Fruit fly (Drosophila melanogaster) whole organism, prepupa: ENCODE measurements around the gene Ppi1.

Experiments used
- Blimp-1 ChIP-seq: fragments of 200-800 bp; sonication (Bioruptor generic); optimal IDR thresholded peaks from 3 replicates; lab custom pipeline; 2017; ENCODE audit warnings: missing biosample characterization, missing genetic modification characterization, mild to moderate bottlenecking, moderate library complexity, missing genetic modification reagents
- CG10631 ChIP-seq: fragments of 200-800 bp; sonication (Bioruptor generic); optimal IDR thresholded peaks from 2 replicates; lab custom pipeline; 2016; ENCODE audit warnings: missing biosample characterization, missing genetic modification characterization
- CG10669 ChIP-seq: fragments of 200-800 bp; sonication (Bioruptor generic); optimal IDR thresholded peaks from 3 replicates; lab custom pipeline; 2018; ENCODE audit warnings: missing biosample characterization, mild to moderate bottlenecking, missing genetic modification characterization, moderate library complexity
- CG11294 ChIP-seq: fragments of 200-800 bp; sonication (Bioruptor generic); IDR thresholded peaks from 2 replicates; pipeline ENCODE4 v1.3.6; 2022; ENCODE audit warnings: missing biosample characterization, missing genetic modification characterization
- CG11902 ChIP-seq: fragments of 200-800 bp; sonication (Bioruptor generic); optimal IDR thresholded peaks from 3 replicates; lab custom pipeline; 2016; ENCODE audit warnings: missing biosample characterization, missing genetic modification characterization
- CG1621 ChIP-seq: fragments of 200-800 bp; sonication (Bioruptor generic); optimal IDR thresholded peaks from 3 replicates; lab custom pipeline; 2018; ENCODE audit warnings: missing biosample characterization, mild to moderate bottlenecking, missing genetic modification characterization
- CG16779 ChIP-seq: fragments of 200-800 bp; sonication (Bioruptor generic); optimal IDR thresholded peaks from 3 replicates; lab custom pipeline; 2017; ENCODE audit warnings: missing biosample characterization, mild to moderate bottlenecking, missing genetic modification characterization
- CG3032 ChIP-seq: fragments of 200-800 bp; optimal IDR thresholded peaks from 2 replicates; lab custom pipeline; 2019; ENCODE audit warnings: missing biosample characterization, mild to moderate bottlenecking, missing genetic modification characterization, moderate library complexity
- CG31627 ChIP-seq: fragments of 200-800 bp; sonication (Bioruptor generic); optimal IDR thresholded peaks from 3 replicates; lab custom pipeline; 2016; ENCODE audit warnings: missing biosample characterization, missing genetic modification characterization
- CG32006 ChIP-seq: fragments of 200-800 bp; sonication (Bioruptor generic); optimal IDR thresholded peaks from 3 replicates; lab custom pipeline; 2017; ENCODE audit warnings: missing biosample characterization, mild to moderate bottlenecking, missing genetic modification characterization
- CG34406 ChIP-seq: fragments of 200-800 bp; sonication (Bioruptor generic); optimal IDR thresholded peaks from 3 replicates; lab custom pipeline; 2016; ENCODE audit warnings: missing biosample characterization, missing genetic modification characterization
- CG3919 ChIP-seq: fragments of 200-800 bp; sonication (Bioruptor generic); optimal IDR thresholded peaks from 3 replicates; lab custom pipeline; 2016; ENCODE audit warnings: missing biosample characterization, missing genetic modification characterization
- CG4318 ChIP-seq: fragments of 200-800 bp; sonication (Bioruptor generic); optimal IDR thresholded peaks from 3 replicates; lab custom pipeline; 2017; ENCODE audit warnings: missing biosample characterization, mild to moderate bottlenecking, missing genetic modification characterization
- CG6792 ChIP-seq: fragments of 200-800 bp; sonication (Bioruptor generic); optimal IDR thresholded peaks from 3 replicates; lab custom pipeline; 2016; ENCODE audit warnings: missing biosample characterization, missing genetic modification characterization
- CG7368 ChIP-seq: fragments of 200-800 bp; sonication (Bioruptor generic); optimal IDR thresholded peaks from 3 replicates; lab custom pipeline; 2016; ENCODE audit warnings: missing biosample characterization, missing genetic modification characterization
- CG8119 ChIP-seq: fragments of 200-800 bp; sonication (Bioruptor generic); IDR thresholded peaks from 3 replicates; pipeline ENCODE4 v1.3.6; 2022; ENCODE audit warnings: missing biosample characterization, missing genetic modification characterization
- CG8319 ChIP-seq: fragments of 200-800 bp; sonication (Bioruptor generic); optimal IDR thresholded peaks from 3 replicates; lab custom pipeline; 2016; ENCODE audit warnings: missing biosample characterization, missing genetic modification characterization
- CG8632 ChIP-seq: fragments of 200-800 bp; sonication (Bioruptor generic); optimal IDR thresholded peaks from 3 replicates; lab custom pipeline; 2016; ENCODE audit warnings: missing biosample characterization, missing genetic modification characterization
- Eip75B ChIP-seq: fragments of 200-800 bp; sonication (Bioruptor generic); optimal IDR thresholded peaks from 3 replicates; lab custom pipeline; 2016; ENCODE audit warnings: missing biosample characterization, missing genetic modification characterization
- Eip78C ChIP-seq: fragments of 200-800 bp; sonication (Bioruptor generic); peaks from one replicate; lab custom pipeline; 2016; ENCODE audit warnings: missing biosample characterization, missing genetic modification characterization
- Eip93F ChIP-seq: fragments of 200-800 bp; sonication (Bioruptor generic); optimal IDR thresholded peaks from 2 replicates; lab custom pipeline; 2016; ENCODE audit warnings: missing biosample characterization, mild to moderate bottlenecking, missing genetic modification characterization
- Ets21C ChIP-seq: fragments of 200-800 bp; sonication (Bioruptor generic); optimal IDR thresholded peaks from 3 replicates; lab custom pipeline; 2016; ENCODE audit warnings: missing biosample characterization, missing genetic modification characterization
- Ets96B ChIP-seq: fragments of 200-800 bp; optimal IDR thresholded peaks from 2 replicates; lab custom pipeline; 2019; ENCODE audit warnings: missing biosample characterization, mild to moderate bottlenecking, missing genetic modification characterization, moderate library complexity
- Gug ChIP-seq: fragments of 200-800 bp; sonication (Bioruptor generic); IDR thresholded peaks from 2 replicates; pipeline ENCODE4 v1.3.6; 2022; ENCODE audit warnings: missing biosample characterization, missing genetic modification characterization
- Hr38 ChIP-seq: sonication (Bioruptor generic); optimal IDR thresholded peaks from 2 replicates; lab custom pipeline; 2016; ENCODE audit warnings: missing biosample characterization, missing genetic modification characterization
- Hr39 ChIP-seq: fragments of 200-800 bp; sonication (Bioruptor generic); optimal IDR thresholded peaks from 2 replicates; lab custom pipeline; 2016; ENCODE audit warnings: missing biosample characterization, missing genetic modification characterization
- Hr4 ChIP-seq: fragments of 200-800 bp; sonication (Bioruptor generic); optimal IDR thresholded peaks from 3 replicates; lab custom pipeline; 2016; ENCODE audit warnings: missing biosample characterization, missing genetic modification characterization
- Lpt ChIP-seq: fragments of 200-800 bp; sonication (Bioruptor generic); optimal IDR thresholded peaks from 3 replicates; lab custom pipeline; 2016; ENCODE audit warnings: missing biosample characterization, missing genetic modification characterization
- Met ChIP-seq: fragments of 200-800 bp; sonication (Bioruptor generic); optimal IDR thresholded peaks from 3 replicates; lab custom pipeline; 2016; ENCODE audit warnings: missing biosample characterization, missing genetic modification characterization
- OdsH ChIP-seq: fragments of 200-800 bp; sonication (Bioruptor generic); optimal IDR thresholded peaks from 3 replicates; lab custom pipeline; 2016; ENCODE audit warnings: missing biosample characterization, missing genetic modification characterization
- Smox ChIP-seq: fragments of 200-800 bp; sonication (Bioruptor generic); optimal IDR thresholded peaks from 3 replicates; lab custom pipeline; 2016; ENCODE audit warnings: missing biosample characterization, missing genetic modification characterization
- Sox102F ChIP-seq: fragments of 200-800 bp; sonication (Bioruptor generic); optimal IDR thresholded peaks from 2 replicates; lab custom pipeline; 2016; ENCODE audit warnings: missing biosample characterization, mild to moderate bottlenecking, missing genetic modification characterization
- Sox14 ChIP-seq: fragments of 200-800 bp; sonication (Bioruptor generic); optimal IDR thresholded peaks from 3 replicates; lab custom pipeline; 2016; ENCODE audit warnings: missing biosample characterization, missing genetic modification characterization
- Sox15 ChIP-seq: fragments of 200-800 bp; sonication (Bioruptor generic); optimal IDR thresholded peaks from 3 replicates; lab custom pipeline; 2016; ENCODE audit warnings: missing biosample characterization, missing genetic modification characterization
- achi ChIP-seq: fragments of 200-800 bp; sonication (Bioruptor generic); optimal IDR thresholded peaks from 3 replicates; lab custom pipeline; 2016; ENCODE audit warnings: missing biosample characterization, missing genetic modification characterization
- cyc ChIP-seq: fragments of 200-800 bp; sonication (Bioruptor generic); optimal IDR thresholded peaks from 3 replicates; lab custom pipeline; 2016; ENCODE audit warnings: missing biosample characterization, missing genetic modification characterization
- dac ChIP-seq: fragments of 200-800 bp; sonication (Bioruptor generic); optimal IDR thresholded peaks from 2 replicates; lab custom pipeline; 2017; ENCODE audit warnings: missing biosample characterization, mild to moderate bottlenecking, missing genetic modification characterization
- dsx ChIP-seq: fragments of 200-800 bp; optimal IDR thresholded peaks from 3 replicates; lab custom pipeline; 2019; ENCODE audit warnings: missing biosample characterization, mild to moderate bottlenecking, missing genetic modification characterization, moderate library complexity; ENCODE audit not compliant: poor library complexity, severe bottlenecking
- eg ChIP-seq: fragments of 200-800 bp; sonication (Bioruptor generic); IDR thresholded peaks from 3 replicates; pipeline ENCODE4 v1.3.6; 2022; ENCODE audit warnings: missing biosample characterization, missing genetic modification characterization
- esn ChIP-seq: fragments of 200-800 bp; sonication (Bioruptor generic); optimal IDR thresholded peaks from 2 replicates; lab custom pipeline; 2016; ENCODE audit warnings: missing biosample characterization, mild to moderate bottlenecking, missing genetic modification characterization, moderate library complexity
- fd59A ChIP-seq: fragments of 200-800 bp; sonication (Bioruptor generic); optimal IDR thresholded peaks from 2 replicates; lab custom pipeline; 2017; ENCODE audit warnings: missing biosample characterization, mild to moderate bottlenecking, missing genetic modification characterization, missing genetic modification reagents
- fd85E ChIP-seq: fragments of 200-800 bp; sonication (Bioruptor generic); optimal IDR thresholded peaks from 3 replicates; lab custom pipeline; 2016; ENCODE audit warnings: missing biosample characterization, missing genetic modification characterization
- lz ChIP-seq: fragments of 200-800 bp; sonication (Bioruptor generic); optimal IDR thresholded peaks from 3 replicates; lab custom pipeline; 2016; ENCODE audit warnings: missing biosample characterization, missing genetic modification characterization
- net ChIP-seq: fragments of 200-800 bp; sonication (Bioruptor generic); optimal IDR thresholded peaks from 3 replicates; lab custom pipeline; 2016; ENCODE audit warnings: missing biosample characterization, missing genetic modification characterization
- salr ChIP-seq, 2 experiments: fragments of 200-800 bp; sonication (Bioruptor generic); optimal IDR thresholded peaks; 3 replicates each; lab custom pipeline; 2016 to 2018; ENCODE audit warnings: missing biosample characterization in 2 of 2, missing genetic modification characterization in 2 of 2, mild to moderate bottlenecking in 1 of 2
- spab ChIP-seq: fragments of 200-800 bp; sonication (Bioruptor generic); optimal IDR thresholded peaks from 2 replicates; lab custom pipeline; 2017; ENCODE audit warnings: missing biosample characterization, mild to moderate bottlenecking, missing genetic modification characterization, missing genetic modification reagents
- ss ChIP-seq, 2 experiments: fragments of 200-800 bp; sonication (Bioruptor generic); optimal IDR thresholded peaks; 2 replicates in 1 of 2; 3 replicates in 1 of 2; lab custom pipeline; 2017 to 2018; ENCODE audit warnings: mild to moderate bottlenecking in 2 of 2, missing biosample characterization in 2 of 2, missing genetic modification characterization in 2 of 2, moderate library complexity in 1 of 2
- svp ChIP-seq: fragments of 200-800 bp; sonication (Bioruptor generic); peaks from one replicate; lab custom pipeline; 2016; ENCODE audit warnings: missing biosample characterization, missing genetic modification characterization
- topi ChIP-seq: fragments of 200-800 bp; sonication (Bioruptor generic); optimal IDR thresholded peaks from 3 replicates; lab custom pipeline; 2016; ENCODE audit warnings: missing biosample characterization, missing genetic modification characterization
- vri ChIP-seq: fragments of 200-800 bp; sonication (Bioruptor generic); optimal IDR thresholded peaks from 3 replicates; lab custom pipeline; 2016; ENCODE audit warnings: missing biosample characterization, mild to moderate bottlenecking, missing genetic modification characterization

Ppi1 gene

DNA sequence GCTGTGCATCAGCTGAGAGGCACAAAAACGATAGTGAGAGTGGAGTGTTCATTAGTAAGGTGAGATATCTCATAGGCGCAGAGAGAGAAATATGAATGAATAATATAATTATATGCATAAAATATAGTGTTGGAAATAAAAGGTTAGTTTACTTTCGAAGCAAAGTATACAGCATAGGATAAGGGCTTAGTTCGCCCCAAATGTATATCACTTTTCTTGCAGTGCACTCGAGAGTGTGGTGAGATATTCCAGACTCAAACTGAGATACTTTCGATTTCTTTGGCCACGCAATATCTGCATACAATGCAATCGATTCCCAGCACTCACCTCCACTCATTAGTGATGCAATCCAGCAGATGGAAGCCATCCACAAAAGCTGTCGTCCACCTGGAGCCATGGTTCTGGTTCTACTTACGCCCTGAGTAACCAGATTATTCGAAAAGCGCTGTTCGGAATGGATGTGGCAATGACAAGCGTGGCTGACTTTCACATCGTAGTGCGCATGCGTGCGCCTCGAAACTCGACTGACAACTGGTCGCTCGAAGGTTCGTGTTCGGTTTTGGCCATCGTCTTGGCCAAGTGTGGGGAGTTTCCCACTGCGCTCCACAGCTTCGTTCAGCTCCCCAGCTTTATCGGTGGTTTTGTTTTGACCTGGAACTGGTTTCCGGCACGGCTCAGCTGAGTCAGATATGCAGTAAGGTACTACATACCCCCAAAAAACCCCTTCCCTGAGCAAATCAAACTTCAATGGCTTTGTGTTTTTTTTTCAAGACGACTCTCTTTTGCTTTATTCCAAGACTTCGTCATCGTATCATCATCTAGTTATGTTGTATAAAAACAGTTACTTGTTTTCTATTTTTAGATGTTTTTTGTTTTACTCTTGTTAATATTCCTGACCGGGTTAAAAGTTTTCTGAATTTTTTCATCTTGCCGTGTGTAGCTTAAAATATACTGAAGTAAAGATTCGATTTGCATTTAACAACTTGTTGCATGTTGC is 42.0 kb upstream of the Ppi1 start, which contains the start of gene Rsod:
TSS of gene Rsod (minus strand) at position 537 of the 997 bp plus-strand sequence.
- TF ChIP-seq CG7368 (GFP tag; lab: Kevin White, UChicago) (peak; percentile 54), Hr38 (GFP tag; lab: Kevin White, UChicago) (no peak), svp (GFP tag; lab: Kevin White, UChicago) (peak; percentile 78), Smox (GFP tag; lab: Kevin White, UChicago) (peak; percentile 84), ss (GFP tag; optimal IDR thresholded peaks at IDR 0.05; lab: Kevin White, UChicago) (peak; percentile 17 to 50), dsx (peak; percentile 65), Blimp-1 (peak; percentile 99), cyc (GFP tag; lab: Kevin White, UChicago) (peak; percentile 80), Eip93F (peak; percentile 68), CG8319 (GFP tag; lab: Kevin White, UChicago) (peak; percentile 7), CG31627 (GFP tag; lab: Kevin White, UChicago) (peak; percentile 70), fd85E (GFP tag; lab: Kevin White, UChicago) (no peak), net (GFP tag; lab: Kevin White, UChicago) (peak; percentile 85), lz (GFP tag; lab: Kevin White, UChicago) (peak; percentile 81), salr (GFP tag; optimal IDR thresholded peaks at IDR 0.05; lab: Kevin White, UChicago) (peak; percentile 61 to 85), esn (GFP tag; lab: Kevin White, UChicago) (peak; percentile 83), Ets96B (peak; percentile 78), Sox15 (peak; percentile 67), CG11294 (GFP tag; lab: Robert Waterston, UW) (peak; percentile 86), Hr39 (GFP tag; lab: Kevin White, UChicago) (peak; percentile 79), Gug (GFP tag; lab: Robert Waterston, UW) (peak; percentile 83), Hr4 (GFP tag; lab: Kevin White, UChicago) (peak; percentile 93), Sox14 (GFP tag; lab: Kevin White, UChicago) (peak; percentile 82), OdsH (peak; percentile 91), CG8119 (peak; percentile 94), CG10669 (peak; percentile 71), CG10631 (GFP tag; lab: Kevin White, UChicago) (peak; percentile 90), CG34406 (peak; percentile 80), CG3919 (GFP tag; lab: Kevin White, UChicago) (peak; percentile 92), CG6792 (GFP tag; lab: Kevin White, UChicago) (peak; percentile 81), vri (GFP tag; lab: Kevin White, UChicago) (peak; percentile 74), spab (GFP tag; lab: Kevin White, UChicago) (peak; percentile 65), fd59A (GFP tag; lab: Kevin White, UChicago) (peak; percentile 45), CG1621 (tag; lab: Kevin White, UChicago) (peak; percentile 45), Met (GFP tag; lab: Kevin White, UChicago) (peak; percentile 79), CG32006 (GFP tag; lab: Kevin White, UChicago) (peak; percentile 92), Sox102F (peak; percentile 76), eg (peak; percentile 97), CG11902 (peak; percentile 58), Ets21C (GFP tag; lab: Kevin White, UChicago) (peak; percentile 57), CG4318 (GFP tag; lab: Kevin White, UChicago) (peak; percentile 79), Eip75B (peak; percentile 70), achi (GFP tag; lab: Kevin White, UChicago) (peak; percentile 88), topi (GFP tag; lab: Kevin White, UChicago) (peak; percentile 80), Eip78C (GFP tag; lab: Kevin White, UChicago) (peak; percentile 96), CG16779 (tag; lab: Kevin White, UChicago) (peak; percentile 66), CG8632 (GFP tag; lab: Kevin White, UChicago) (peak; percentile 79), dac (GFP tag; lab: Kevin White, UChicago) (peak; percentile 84), CG3032 (tag; lab: Kevin White, UChicago) (peak; percentile 76), Lpt (peak; percentile 90)
